Fruit fly (Drosophila melanogaster): ENCODE data around the gene eIF4E7.

Gene eIF4E7

DNA sequence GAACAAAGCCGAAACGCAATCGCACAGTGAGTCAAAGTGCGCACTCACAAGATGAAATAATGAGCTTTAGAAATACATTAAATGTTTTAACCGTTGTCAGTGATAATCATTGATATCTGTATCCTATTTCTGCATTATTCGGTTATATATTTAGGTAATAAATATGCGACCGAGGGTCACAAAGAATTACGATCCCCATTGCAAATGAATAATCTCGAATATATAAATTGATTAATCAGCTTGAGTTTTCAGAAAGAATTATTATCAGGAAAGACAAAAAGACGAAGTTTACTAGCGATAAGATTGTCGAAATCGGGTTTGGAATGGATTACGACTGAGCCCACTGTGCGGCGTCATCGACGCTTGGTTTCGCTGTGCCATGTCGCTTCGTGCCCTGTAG is 8.8 kb upstream of the eIF4E7 start (continued):
- peak; percentile 63 for TF ChIP-seq h (GFP tag; optimal IDR thresholded peaks at IDR 0.05)
- peak; percentile 0 for TF ChIP-seq woc (GFP tag; optimal IDR thresholded peaks at IDR 0.05)
- TF ChIP-seq HLH106 (tag; optimal IDR thresholded peaks at IDR 0.05): peak; percentile 56
- TF ChIP-seq Hr83 (GFP tag; optimal IDR thresholded peaks at IDR 0.05; ENCODE audit: poor library complexity, severe bottlenecking): no peak
- no peak for TF ChIP-seq CrebA (GFP tag; optimal IDR thresholded peaks at IDR 0.05; ENCODE audit: borderline replicate concordance)
- TF ChIP-seq br (GFP tag; optimal IDR thresholded peaks at IDR 0.05): peak; percentile 51
- TF ChIP-seq Abd-B (GFP tag; optimal IDR thresholded peaks at IDR 0.05): no peak
- peak; percentile 42 for TF ChIP-seq Hnf4 (GFP tag; optimal IDR thresholded peaks at IDR 0.05)

- TF ChIP-seq Dfd (GFP tag; optimal IDR thresholded peaks at IDR 0.05) (no peak), fru (GFP tag; optimal IDR thresholded peaks at IDR 0.05) (peak; percentile 4), Vsx2 (GFP tag; optimal IDR thresholded peaks at IDR 0.05; ENCODE audit: partially characterized antibody) (no peak)
Observed at dm6 chrX:1170117-1170878, 8.1 kb upstream of the eIF4E7 start, which contains the start of gene CG11378. CG11378 (plus strand) TSS chrX:1170828.

DNA sequence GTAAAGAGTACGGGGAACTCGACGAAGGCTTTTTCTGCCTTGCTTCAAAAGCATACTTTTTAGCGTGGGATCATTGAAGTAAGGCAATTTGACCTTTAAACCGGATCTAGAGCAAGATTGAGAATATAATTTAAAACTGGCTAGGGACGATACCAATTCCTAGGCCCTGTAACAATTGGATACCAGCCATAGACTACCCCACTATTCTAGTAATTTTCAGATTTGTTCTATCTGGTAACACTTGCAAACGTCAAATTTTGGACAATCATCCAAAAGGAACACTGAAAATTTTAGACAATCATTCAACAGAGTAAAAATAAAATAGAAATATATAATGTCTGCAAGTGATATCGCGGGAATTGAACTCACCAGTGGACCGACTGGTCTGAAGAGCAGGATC is 16.8 kb downstream of the eIF4E7 start, which contains the start of gene CG14628:
CG14628 (plus strand) TSS at position 301 of the 400 bp plus-strand sequence.
- TF ChIP-seq foxo (GFP tag; optimal IDR thresholded peaks at IDR 0.05) (no peak), OdsH (GFP tag; optimal IDR thresholded peaks at IDR 0.05) (no peak), pan (optimal IDR thresholded peaks at IDR 0.05) (no peak), Hr83 (GFP tag; optimal IDR thresholded peaks at IDR 0.05; ENCODE audit: poor library complexity, severe bottlenecking) (no peak), tai (GFP tag; optimal IDR thresholded peaks at IDR 0.05) (no peak), Hr78 (GFP tag; optimal IDR thresholded peaks at IDR 0.05) (no peak), lola (GFP tag; optimal IDR thresholded peaks at IDR 0.05) (no peak), h (GFP tag; optimal IDR thresholded peaks at IDR 0.05) (no peak)

DNA sequence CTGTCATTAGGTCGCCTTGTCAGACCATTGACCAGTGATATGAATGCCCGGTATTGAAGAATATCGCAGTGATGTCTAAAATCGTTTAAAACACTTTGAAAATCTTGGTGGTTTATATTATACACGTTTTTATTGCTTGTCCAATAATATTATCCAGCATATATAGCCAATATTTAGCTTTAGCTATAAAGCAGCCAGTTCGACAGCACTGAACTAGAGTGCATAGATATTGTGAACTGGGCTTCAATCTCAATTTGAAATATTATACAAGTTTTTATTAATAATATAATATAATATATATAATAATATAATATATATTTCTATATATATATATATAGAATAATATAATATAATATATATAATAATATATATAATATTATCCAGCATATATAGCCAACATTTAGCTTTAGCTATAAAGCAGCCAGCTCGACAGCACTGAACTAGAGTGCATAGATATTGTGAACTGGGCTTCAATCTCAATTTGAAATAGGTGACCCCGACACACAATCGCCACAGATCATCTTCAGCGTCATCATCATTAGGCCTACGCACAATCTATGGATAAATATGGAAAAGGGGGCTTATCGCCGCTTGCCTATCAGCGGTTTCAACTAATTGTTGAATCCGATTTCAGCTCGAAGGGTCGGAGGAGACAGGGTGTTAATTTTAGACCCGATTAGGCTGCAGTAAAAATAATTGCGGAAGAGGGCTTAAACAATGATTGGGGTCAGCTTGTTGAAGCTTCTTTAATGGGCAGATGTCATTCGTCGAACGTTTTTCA is 19.4 kb downstream of the eIF4E7 start:
- no peak for TF ChIP-seq sv (GFP tag; optimal IDR thresholded peaks at IDR 0.05)
- TF ChIP-seq Myc (optimal IDR thresholded peaks at IDR 0.05): no peak
- TF ChIP-seq Sp1 (GFP tag; optimal IDR thresholded peaks at IDR 0.05): no peak
- TF ChIP-seq Vsx2 (GFP tag; optimal IDR thresholded peaks at IDR 0.05; ENCODE audit: partially characterized antibody): no peak
- no peak for TF ChIP-seq rgr (GFP tag; optimal IDR thresholded peaks at IDR 0.05)
- TF ChIP-seq dl (GFP tag; optimal IDR thresholded peaks at IDR 0.05; ENCODE audit: insufficient read depth in 1 of 2, partially characterized antibody in 2 of 2): no peak
- TF ChIP-seq brk (GFP tag; optimal IDR thresholded peaks at IDR 0.05): no peak
- TF ChIP-seq foxo (GFP tag; optimal IDR thresholded peaks at IDR 0.05): no peak
- TF ChIP-seq Abd-B (GFP tag; optimal IDR thresholded peaks at IDR 0.05): no peak
- TF ChIP-seq Jra (GFP tag; optimal IDR thresholded peaks at IDR 0.05): no peak

dm6 chrX:1135006-1135376 is 27.2 kb downstream of the eIF4E7 start:
- TF ChIP-seq fru (GFP tag; optimal IDR thresholded peaks at IDR 0.05) (peak; percentile 25), Jra (GFP tag; optimal IDR thresholded peaks at IDR 0.05) (no peak), dsf (GFP tag; optimal IDR thresholded peaks at IDR 0.05; ENCODE audit: borderline replicate concordance) (no peak), HLH106 (tag; optimal IDR thresholded peaks at IDR 0.05) (peak; percentile 38), Rel (GFP tag; optimal IDR thresholded peaks at IDR 0.05) (no peak), Rel (tag; optimal IDR thresholded peaks at IDR 0.05) (no peak), rgr (GFP tag; optimal IDR thresholded peaks at IDR 0.05) (peak; percentile 26), woc (GFP tag; optimal IDR thresholded peaks at IDR 0.05) (peak; percentile 89), Dif (GFP tag; optimal IDR thresholded peaks at IDR 0.05; ENCODE audit: partially characterized antibody) (peak; percentile 2), Sp1 (GFP tag; optimal IDR thresholded peaks at IDR 0.05) (no peak), h (GFP tag; optimal IDR thresholded peaks at IDR 0.05) (peak; percentile 63), jim (GFP tag; optimal IDR thresholded peaks at IDR 0.05) (no peak), Myc (optimal IDR thresholded peaks at IDR 0.05) (peak; percentile 93), sv (GFP tag; optimal IDR thresholded peaks at IDR 0.05) (no peak), foxo (GFP tag; optimal IDR thresholded peaks at IDR 0.05) (peak in 1 of 2 experiments; percentile 32), Vsx2 (GFP tag; optimal IDR thresholded peaks at IDR 0.05; ENCODE audit: partially characterized antibody) (peak; percentile 20)

Measured in whole organism, wandering third instar larva.